Worm (Caenorhabditis elegans) whole organism, late embryonic: ENCODE results near the gene timm-17B.2.

ENCODE experiments used
- ceh-9 ChIP-seq: sonication (generic microtip); optimal IDR thresholded peaks from 2 replicates; lab custom pipeline; 2016; ENCODE audit warnings: mild to moderate bottlenecking, missing genetic modification characterization, inconsistent platforms, missing compliant biosample characterization
- ets-4 ChIP-seq: sonication (generic microtip); optimal IDR thresholded peaks from 2 replicates; lab custom pipeline; 2016; ENCODE audit warnings: missing genetic modification characterization, missing compliant biosample characterization
- hlh-30 ChIP-seq: sonication (generic microtip); optimal IDR thresholded peaks from 2 replicates; lab custom pipeline; 2017; ENCODE audit warnings: antibody characterized with exemption, missing genetic modification characterization, missing compliant biosample characterization; ENCODE audit not compliant: insufficient read depth
- hlh-8 ChIP-seq: sonication (generic microtip); optimal IDR thresholded peaks from 2 replicates; lab custom pipeline; 2016; ENCODE audit warnings: missing genotype, missing genetic modification characterization, missing compliant biosample characterization
- ttx-3 ChIP-seq: sonication (generic microtip); optimal IDR thresholded peaks from 2 replicates; lab custom pipeline; 2016; ENCODE audit warnings: missing genetic modification reagents, missing genetic modification characterization, missing compliant biosample characterization

DNA sequence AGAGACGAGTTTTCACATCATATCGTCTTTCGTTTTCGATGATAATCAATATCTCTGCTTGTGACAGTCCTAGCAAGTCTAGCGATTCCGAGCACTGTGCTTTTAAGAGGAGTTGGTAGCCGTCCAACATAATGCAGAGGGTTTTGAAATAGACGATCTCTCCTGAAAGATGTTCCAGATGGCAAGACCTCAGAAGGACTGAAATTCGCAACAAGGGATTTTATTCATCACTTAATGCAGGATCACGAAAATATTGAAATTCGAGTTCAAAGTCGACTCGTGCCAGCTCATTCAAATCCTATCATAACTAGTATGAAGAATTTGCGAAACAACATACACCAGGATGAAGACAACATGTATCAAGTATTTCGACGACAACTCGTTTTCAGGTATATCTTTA is 18.9 kb upstream of the timm-17B.2 start, which contains the start of gene D2096.7:
- TF ChIP-seq ttx-3 (tag; lab: Kevin White, UChicago) (no peak), ets-4 (tag; lab: Kevin White, UChicago) (no peak), hlh-8 (tag; lab: Kevin White, UChicago) (no peak), hlh-30 (tag; lab: Kevin White, UChicago) (no peak), ceh-9 (tag; lab: Kevin White, UChicago) (no peak)
